Worm (Caenorhabditis elegans) whole organism, L2 larva: Measurements from ENCODE around the gene Y46G5A.14.

ENCODE experiments used
- C34F6.9 ChIP-seq: fragments of 150-350 bp; optimal IDR thresholded peaks from 2 replicates; lab custom pipeline; 2014; ENCODE audit warnings: missing biosample characterization, missing genetic modification characterization
- F13H6.1 ChIP-seq: sonication (generic microtip); optimal IDR thresholded peaks from 2 replicates; lab custom pipeline; 2016; ENCODE audit warnings: missing genetic modification characterization, missing compliant biosample characterization
- R02D3.7 ChIP-seq: fragments of 150-350 bp; optimal IDR thresholded peaks from 2 replicates; lab custom pipeline; 2014; ENCODE audit warnings: missing biosample characterization, missing genetic modification characterization
- Y55F3AM.14 ChIP-seq: fragments of 200-800 bp; sonication (Bioruptor generic); optimal IDR thresholded peaks from 2 replicates; lab custom pipeline; 2018; ENCODE audit warnings: mild to moderate bottlenecking, missing genetic modification characterization, missing compliant biosample characterization
- ZK546.5 ChIP-seq: sonication (generic microtip); optimal IDR thresholded peaks from 2 replicates; lab custom pipeline; 2017; ENCODE audit warnings: missing biosample characterization, missing genetic modification characterization
- alr-1 ChIP-seq: fragments of 150-350 bp; optimal IDR thresholded peaks from 2 replicates; lab custom pipeline; 2014; ENCODE audit warnings: missing biosample characterization, missing genetic modification characterization
- aly-2 ChIP-seq: fragments of 150-350 bp; optimal IDR thresholded peaks from 2 replicates; lab custom pipeline; 2014; ENCODE audit warnings: missing biosample characterization, missing genetic modification characterization
- ama-1 ChIP-seq: fragments of 150-350 bp; optimal IDR thresholded peaks from 2 replicates; lab custom pipeline; 2018; ENCODE audit warnings: inconsistent platforms
- blmp-1 ChIP-seq: sonication (generic microtip); optimal IDR thresholded peaks from 2 replicates; lab custom pipeline; 2017; ENCODE audit warnings: missing genetic modification characterization, mild to moderate bottlenecking, missing compliant biosample characterization, antibody characterized with exemption, moderate library complexity; ENCODE audit not compliant: insufficient read depth
- ceh-82 ChIP-seq: fragments of 150-350 bp; optimal IDR thresholded peaks from 2 replicates; lab custom pipeline; 2014; ENCODE audit warnings: missing biosample characterization, missing genetic modification characterization
- crh-2 ChIP-seq: sonication (generic microtip); optimal IDR thresholded peaks from 2 replicates; lab custom pipeline; 2017; ENCODE audit warnings: missing biosample characterization, missing genetic modification characterization
- dmd-4 ChIP-seq: sonication (generic microtip); optimal IDR thresholded peaks from 2 replicates; lab custom pipeline; 2017; ENCODE audit warnings: missing biosample characterization, missing genetic modification characterization
- egl-27 ChIP-seq: sonication (generic microtip); optimal IDR thresholded peaks from 3 replicates; lab custom pipeline; 2017; ENCODE audit warnings: missing biosample characterization, missing genetic modification reagents, missing genetic modification characterization
- elt-1 ChIP-seq: fragments of 150-350 bp; optimal IDR thresholded peaks from 2 replicates; lab custom pipeline; 2014; ENCODE audit warnings: missing biosample characterization, missing genetic modification characterization
- elt-3 ChIP-seq: sonication (generic microtip); optimal IDR thresholded peaks from 2 replicates; lab custom pipeline; 2017; ENCODE audit warnings: missing biosample characterization, missing genetic modification characterization
- fos-1 ChIP-seq: fragments of 150-350 bp; optimal IDR thresholded peaks from 2 replicates; lab custom pipeline; 2014; ENCODE audit warnings: missing biosample characterization, missing genetic modification characterization
- gmeb-1 ChIP-seq: fragments of 150-350 bp; optimal IDR thresholded peaks from 2 replicates; lab custom pipeline; 2014; ENCODE audit warnings: missing biosample characterization, missing genetic modification characterization
- lin-11 ChIP-seq: fragments of 150-350 bp; sonication (generic microtip); optimal IDR thresholded peaks from 2 replicates; lab custom pipeline; 2014; ENCODE audit warnings: missing biosample characterization, missing genetic modification characterization, inconsistent platforms, mixed read lengths
- lin-13 ChIP-seq: fragments of 150-350 bp; optimal IDR thresholded peaks from 2 replicates; lab custom pipeline; 2014; ENCODE audit warnings: missing biosample characterization, missing genetic modification reagents, missing genetic modification characterization
- lin-39 ChIP-seq: fragments of 150-350 bp; optimal IDR thresholded peaks from 2 replicates; lab custom pipeline; 2014; ENCODE audit warnings: missing biosample characterization, missing genetic modification reagents, missing genetic modification characterization
- lsy-2 ChIP-seq, 2 experiments: fragments of 150-350 bp in 1 of 2; sonication (generic microtip) in 1 of 2; optimal IDR thresholded peaks; 2 replicates each; lab custom pipeline; 2014 to 2017; ENCODE audit warnings: missing biosample characterization in 2 of 2, missing genetic modification characterization in 2 of 2
- mab-5 ChIP-seq: fragments of 150-350 bp; optimal IDR thresholded peaks from 2 replicates; lab custom pipeline; 2014; ENCODE audit warnings: missing biosample characterization, missing genetic modification characterization
- mbf-1 ChIP-seq: sonication (generic microtip); optimal IDR thresholded peaks from 2 replicates; lab custom pipeline; 2017; ENCODE audit warnings: missing biosample characterization, missing genetic modification characterization
- mdl-1 ChIP-seq, 2 experiments: fragments of 150-350 bp in 1 of 2; sonication (generic microtip) in 1 of 2; optimal IDR thresholded peaks; 2 replicates each; lab custom pipeline; 2017; ENCODE audit warnings: missing biosample characterization in 2 of 2, missing genetic modification characterization in 2 of 2
- nhr-10 ChIP-seq: sonication (generic microtip); optimal IDR thresholded peaks from 2 replicates; lab custom pipeline; 2017; ENCODE audit warnings: missing biosample characterization, missing genetic modification characterization
- nhr-11 ChIP-seq: fragments of 150-350 bp; optimal IDR thresholded peaks from 2 replicates; lab custom pipeline; 2014; ENCODE audit warnings: missing biosample characterization, missing genetic modification characterization
- nhr-12 ChIP-seq: fragments of 150-350 bp; optimal IDR thresholded peaks from 2 replicates; lab custom pipeline; 2014; ENCODE audit warnings: missing biosample characterization, missing genetic modification characterization
- nhr-21 ChIP-seq: fragments of 150-350 bp; optimal IDR thresholded peaks from 2 replicates; lab custom pipeline; 2014; ENCODE audit warnings: missing biosample characterization, missing genetic modification characterization
- nhr-23 ChIP-seq: fragments of 150-350 bp; optimal IDR thresholded peaks from 2 replicates; lab custom pipeline; 2014; ENCODE audit warnings: missing biosample characterization, missing genetic modification reagents, missing genetic modification characterization
- nhr-237 ChIP-seq: fragments of 150-350 bp; optimal IDR thresholded peaks from 2 replicates; lab custom pipeline; 2014; ENCODE audit warnings: missing biosample characterization, missing genetic modification characterization
- nhr-25 ChIP-seq: fragments of 150-350 bp; sonication (generic microtip); optimal IDR thresholded peaks from 3 replicates; lab custom pipeline; 2014; ENCODE audit warnings: missing biosample characterization, missing genetic modification characterization
- nhr-6 ChIP-seq: fragments of 150-350 bp; optimal IDR thresholded peaks from 2 replicates; lab custom pipeline; 2014; ENCODE audit warnings: missing biosample characterization, missing genetic modification characterization
- nhr-77 ChIP-seq: fragments of 150-350 bp; optimal IDR thresholded peaks from 2 replicates; lab custom pipeline; 2014; ENCODE audit warnings: missing biosample characterization, missing genetic modification characterization
- peb-1 ChIP-seq: fragments of 150-350 bp; optimal IDR thresholded peaks from 2 replicates; lab custom pipeline; 2014; ENCODE audit warnings: missing biosample characterization, missing genetic modification characterization
- sem-4 ChIP-seq: fragments of 150-350 bp; optimal IDR thresholded peaks from 2 replicates; lab custom pipeline; 2014; ENCODE audit warnings: missing biosample characterization, missing genetic modification reagents, missing genetic modification characterization
- sma-3 ChIP-seq: sonication (generic microtip); optimal IDR thresholded peaks from 2 replicates; lab custom pipeline; 2016; ENCODE audit warnings: missing genetic modification reagents, missing genetic modification characterization, missing compliant biosample characterization
- sma-9 ChIP-seq, 2 experiments: fragments of 150-350 bp in 1 of 2; sonication (generic microtip) in 1 of 2; optimal IDR thresholded peaks; 2 replicates each; lab custom pipeline; 2014 to 2016; ENCODE audit warnings: missing genetic modification characterization in 2 of 2, mild to moderate bottlenecking in 1 of 2, missing biosample characterization in 1 of 2, missing compliant biosample characterization in 1 of 2, missing genetic modification reagents in 1 of 2, moderate library complexity in 1 of 2
- snpc-4 ChIP-seq: fragments of 150-350 bp; optimal IDR thresholded peaks from 2 replicates; lab custom pipeline; 2014; ENCODE audit warnings: missing biosample characterization, missing genetic modification characterization
- zag-1 ChIP-seq: fragments of 150-350 bp; optimal IDR thresholded peaks from 2 replicates; lab custom pipeline; 2014; ENCODE audit warnings: missing biosample characterization, missing genetic modification characterization
- ztf-1 ChIP-seq: fragments of 200-800 bp; sonication (Bioruptor generic); conservative IDR thresholded peaks from 2 replicates; pipeline ENCODE4 v1.3.6; 2022; ENCODE audit warnings: missing genetic modification characterization, missing compliant biosample characterization
- ztf-11 ChIP-seq: sonication (generic microtip); optimal IDR thresholded peaks from 2 replicates; lab custom pipeline; 2017; ENCODE audit warnings: missing biosample characterization, missing genetic modification characterization
- ztf-4 ChIP-seq: fragments of 150-350 bp; optimal IDR thresholded peaks from 2 replicates; lab custom pipeline; 2014; ENCODE audit warnings: missing biosample characterization, missing genetic modification characterization

Y46G5A.14 gene

DNA sequence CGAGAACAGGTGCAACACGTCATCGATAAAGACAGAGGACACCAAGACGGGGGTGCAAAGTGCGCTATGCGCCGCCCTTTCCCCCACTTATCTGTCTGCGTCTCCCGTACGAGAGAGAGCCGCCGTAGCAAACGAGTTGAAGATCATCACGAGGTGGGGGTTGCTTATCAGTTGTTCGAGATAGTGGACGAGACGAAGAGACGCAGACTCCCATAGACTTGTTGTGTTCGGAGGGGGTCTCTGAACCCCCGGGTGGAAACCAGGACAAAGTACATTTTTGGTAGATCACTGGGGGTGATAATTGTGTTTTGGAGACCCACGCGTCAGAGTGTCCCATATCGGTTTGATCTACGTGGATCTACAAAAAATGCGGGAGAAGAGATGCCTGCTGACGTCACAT is 24.3 kb downstream of the Y46G5A.14 start (continued):
- TF ChIP-seq ceh-82 (tag; lab: Kevin White, UChicago): no peak
- TF ChIP-seq mab-5 (tag; lab: Kevin White, UChicago): no peak
- TF ChIP-seq snpc-4 (tag; lab: Kevin White, UChicago): no peak
- TF ChIP-seq lin-39 (tag; lab: Kevin White, UChicago): no peak
- TF ChIP-seq nhr-6 (tag; lab: Kevin White, UChicago): no peak
- no peak for TF ChIP-seq R02D3.7
- TF ChIP-seq Y55F3AM.14 (GFP tag; lab: Kevin White, UChicago): peak; percentile 67
- TF ChIP-seq egl-27 (tag; lab: Kevin White, UChicago): peak; percentile 79
- TF ChIP-seq elt-1: peak; percentile 55
- TF ChIP-seq lin-13: peak; percentile 3
- TF ChIP-seq fos-1 (tag; lab: Kevin White, UChicago): peak; percentile 53
- peak; percentile 91 for TF ChIP-seq nhr-25 (tag; lab: Kevin White, UChicago)
- peak; percentile 73 to 80 for TF ChIP-seq mdl-1 (tag; optimal IDR thresholded peaks at IDR 0.05; lab: Kevin White, UChicago)
- TF ChIP-seq F13H6.1 (tag; lab: Kevin White, UChicago): peak; percentile 91
- TF ChIP-seq ama-1: no peak
- TF ChIP-seq ztf-11 (tag; lab: Kevin White, UChicago): no peak
- no peak for TF ChIP-seq nhr-10 (tag; lab: Kevin White, UChicago)
- TF ChIP-seq elt-3: no peak
- no peak for TF ChIP-seq zag-1 (tag; lab: Kevin White, UChicago)

ce11 chrII:12799364-12799763 is 24.9 kb downstream of the Y46G5A.14 start:
- TF ChIP-seq ztf-4 (tag; lab: Kevin White, UChicago) (no peak), nhr-237 (tag; lab: Kevin White, UChicago) (no peak), ztf-1 (GFP tag; lab: Robert Waterston, UW) (no peak), elt-3 (no peak), fos-1 (tag; lab: Kevin White, UChicago) (no peak), ceh-82 (tag; lab: Kevin White, UChicago) (no peak), mab-5 (tag; lab: Kevin White, UChicago) (no peak), nhr-12 (no peak), sem-4 (tag; lab: Kevin White, UChicago) (no peak), lsy-2 (tag; optimal IDR thresholded peaks at IDR 0.05; lab: Kevin White, UChicago) (no peak), C34F6.9 (tag; lab: Kevin White, UChicago) (no peak), Y55F3AM.14 (GFP tag; lab: Kevin White, UChicago) (no peak), aly-2 (tag; lab: Kevin White, UChicago) (no peak), F13H6.1 (tag; lab: Kevin White, UChicago) (no peak)

DNA sequence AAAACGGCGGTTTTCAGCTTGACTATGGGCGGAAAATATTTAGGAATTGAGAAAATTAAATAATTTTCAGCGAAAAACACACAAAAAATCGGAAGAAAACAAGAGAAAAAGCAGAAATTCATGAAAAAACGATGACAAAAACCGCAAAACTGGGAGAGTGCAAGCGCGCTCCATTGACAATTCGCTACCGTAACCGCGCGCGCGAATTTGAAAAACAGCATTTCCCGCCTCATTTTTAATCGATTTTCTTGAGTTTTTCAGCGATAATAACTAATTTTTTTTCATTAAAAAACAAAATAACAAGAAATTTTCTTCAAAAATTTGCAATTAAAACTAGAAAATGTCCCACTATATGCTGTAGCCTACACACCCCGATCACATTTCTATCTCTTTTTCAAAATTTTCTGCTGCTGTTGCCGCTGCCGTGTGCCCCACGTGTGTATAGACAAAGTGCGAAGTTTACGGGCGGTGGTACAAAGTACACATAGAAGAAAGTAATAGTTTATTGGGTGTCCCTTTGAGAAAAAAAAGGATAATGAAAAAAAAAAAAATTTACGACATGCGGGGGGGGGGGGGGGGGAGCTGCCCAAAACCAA is 25.5 kb downstream of the Y46G5A.14 start:
- TF ChIP-seq zag-1 (tag; lab: Kevin White, UChicago): no peak
- TF ChIP-seq F13H6.1 (tag; lab: Kevin White, UChicago): peak; percentile 31
- TF ChIP-seq ceh-82 (tag; lab: Kevin White, UChicago): no peak
- TF ChIP-seq crh-2 (tag; lab: Kevin White, UChicago): peak; percentile 66
- no peak for TF ChIP-seq aly-2 (tag; lab: Kevin White, UChicago)
- no peak for TF ChIP-seq ZK546.5 (tag; lab: Kevin White, UChicago)
- no peak for TF ChIP-seq elt-3
- no peak for TF ChIP-seq sem-4 (tag; lab: Kevin White, UChicago)
- peak; percentile 59 for TF ChIP-seq nhr-25 (tag; lab: Kevin White, UChicago)
- TF ChIP-seq sma-3 (GFP tag; lab: Kevin White, UChicago): peak; percentile 23
- no peak for TF ChIP-seq Y55F3AM.14 (GFP tag; lab: Kevin White, UChicago)
- no peak for TF ChIP-seq dmd-4
- no peak for TF ChIP-seq nhr-23 (tag; lab: Kevin White, UChicago)
- no peak for TF ChIP-seq R02D3.7
- TF ChIP-seq mab-5 (tag; lab: Kevin White, UChicago): no peak
- peak; percentile 8 for TF ChIP-seq ztf-4 (tag; lab: Kevin White, UChicago)
- TF ChIP-seq mdl-1 (tag; optimal IDR thresholded peaks at IDR 0.05; lab: Kevin White, UChicago): peak in 1 of 2 experiments; percentile 54
- TF ChIP-seq blmp-1 (tag; lab: Kevin White, UChicago): peak; percentile 56
- no peak for TF ChIP-seq fos-1 (tag; lab: Kevin White, UChicago)
- TF ChIP-seq mbf-1: no peak
- no peak for TF ChIP-seq lin-11
- TF ChIP-seq sma-9 (GFP tag; optimal IDR thresholded peaks at IDR 0.05; lab: Kevin White, UChicago): peak; percentile 85
- no peak for TF ChIP-seq sma-9 (tag; optimal IDR thresholded peaks at IDR 0.05; lab: Kevin White, UChicago)
- no peak for TF ChIP-seq ztf-1 (GFP tag; lab: Robert Waterston, UW)
- TF ChIP-seq gmeb-1 (tag; lab: Kevin White, UChicago): no peak
- TF ChIP-seq peb-1: no peak
- peak; percentile 1 for TF ChIP-seq C34F6.9 (tag; lab: Kevin White, UChicago)
- TF ChIP-seq nhr-11 (tag; lab: Kevin White, UChicago): peak; percentile 66
- TF ChIP-seq lsy-2 (tag; optimal IDR thresholded peaks at IDR 0.05; lab: Kevin White, UChicago): peak; percentile 73 to 89
- TF ChIP-seq snpc-4 (tag; lab: Kevin White, UChicago): no peak
- no peak for TF ChIP-seq lin-13
- peak; percentile 63 for TF ChIP-seq nhr-21 (tag; lab: Kevin White, UChicago)
- no peak for TF ChIP-seq ama-1
- no peak for TF ChIP-seq elt-1
- no peak for TF ChIP-seq nhr-77 (tag; lab: Kevin White, UChicago)
- no peak for TF ChIP-seq alr-1 (tag; lab: Kevin White, UChicago)
- no peak for TF ChIP-seq ztf-11 (tag; lab: Kevin White, UChicago)
